Fruit fly (Drosophila melanogaster): Measurements from ENCODE around the gene CG6712.

CG6712 gene

dm6 chr2L:12096396-12096813, at the start of gene CG6712, which contains the start of gene Mt2 (continued):
- TF ChIP-seq tna (GFP tag; IDR thresholded peaks at IDR 0.05; ENCODE audit: partially characterized antibody) (no peak), CG8924 (tag; optimal IDR thresholded peaks at IDR 0.05) (no peak), gsb (GFP tag; IDR thresholded peaks at IDR 0.05) (no peak), CG4820 (GFP tag; optimal IDR thresholded peaks at IDR 0.05) (no peak), croc (GFP tag; conservative IDR thresholded peaks at IDR 0.05) (no peak), CG6272 (GFP tag; IDR thresholded peaks at IDR 0.05) (no peak), Bteb2 (GFP tag; optimal IDR thresholded peaks at IDR 0.05) (no peak), ATbp (GFP tag; optimal IDR thresholded peaks at IDR 0.05) (no peak), br (optimal IDR thresholded peaks at IDR 0.05) (no peak), CG11085 (GFP tag; IDR thresholded peaks at IDR 0.05) (no peak), CG17385 (GFP tag; optimal IDR thresholded peaks at IDR 0.05) (peak; percentile 98), CG11398 (GFP tag; optimal IDR thresholded peaks at IDR 0.05) (no peak), zen2 (GFP tag; IDR thresholded peaks at IDR 0.05; ENCODE audit: partially characterized antibody) (no peak), CG4282 (GFP tag; optimal IDR thresholded peaks at IDR 0.05) (no peak), gfzf (GFP tag; optimal IDR thresholded peaks at IDR 0.05) (peak; percentile 11), pzg (GFP tag; optimal IDR thresholded peaks at IDR 0.05) (peak; percentile 63), amos (GFP tag; IDR thresholded peaks at IDR 0.05; ENCODE audit: partially characterized antibody) (no peak), CG2875 (GFP tag; optimal IDR thresholded peaks at IDR 0.05) (no peak), Bgb (GFP tag; IDR thresholded peaks at IDR 0.05; ENCODE audit: partially characterized antibody) (no peak), pnt (GFP tag; optimal IDR thresholded peaks at IDR 0.05) (no peak), CG12391 (tag; optimal IDR thresholded peaks at IDR 0.05) (no peak), sd (tag; optimal IDR thresholded peaks at IDR 0.05) (peak; percentile 68), CG4617 (GFP tag; optimal IDR thresholded peaks at IDR 0.05; ENCODE audit: borderline replicate concordance) (peak; percentile 44), Ets97D (GFP tag; optimal IDR thresholded peaks at IDR 0.05) (peak; percentile 37), chif (GFP tag; optimal IDR thresholded peaks at IDR 0.05) (no peak), dmrt11E (tag; optimal IDR thresholded peaks at IDR 0.05) (no peak), CG33213 (GFP tag; optimal IDR thresholded peaks at IDR 0.05) (peak; percentile 15), CG10274 (GFP tag; optimal IDR thresholded peaks at IDR 0.05) (no peak), Oaz (GFP tag; IDR thresholded peaks at IDR 0.05) (no peak), usp (GFP tag; optimal IDR thresholded peaks at IDR 0.05) (no peak), mam (GFP tag; optimal IDR thresholded peaks at IDR 0.05) (no peak), cg (GFP tag; optimal IDR thresholded peaks at IDR 0.05) (no peak), CG43689 (GFP tag; IDR thresholded peaks at IDR 0.05) (no peak), CG15479 (GFP tag; optimal IDR thresholded peaks at IDR 0.05) (no peak), CG15514 (GFP tag; optimal IDR thresholded peaks at IDR 0.05) (peak; percentile 8), phol (tag; optimal IDR thresholded peaks at IDR 0.05) (peak; percentile 19), CG8281 (tag; optimal IDR thresholded peaks at IDR 0.05) (no peak), CG17186 (GFP tag; optimal IDR thresholded peaks at IDR 0.05) (no peak), CG6791 (GFP tag; IDR thresholded peaks at IDR 0.05; ENCODE audit: partially characterized antibody) (no peak), CG17912 (GFP tag; optimal IDR thresholded peaks at IDR 0.05) (no peak), CG9932 (GFP tag; IDR thresholded peaks at IDR 0.05) (peak; percentile 22; the same call in 1 of the 2 replicates), CG16813 (GFP tag; IDR thresholded peaks at IDR 0.05; ENCODE audit: partially characterized antibody) (no peak), ap (GFP tag; IDR thresholded peaks at IDR 0.05) (no peak), Myb (GFP tag; optimal IDR thresholded peaks at IDR 0.05) (peak; percentile 4), CG34376 (GFP tag; optimal IDR thresholded peaks at IDR 0.05) (no peak), prd (optimal IDR thresholded peaks at IDR 0.05) (no peak), prd (GFP tag; IDR thresholded peaks at IDR 0.05) (peak; percentile 50), Sox102F (GFP tag; optimal IDR thresholded peaks at IDR 0.05) (no peak), so (GFP tag; IDR thresholded peaks at IDR 0.05) (no peak), dysf (GFP tag; IDR thresholded peaks at IDR 0.05) (0 out of 3 replicates have a peak, but pooled peaks have one; percentile 7), hb (GFP tag; IDR thresholded peaks at IDR 0.05; ENCODE audit: partially characterized antibody) (no peak)

Measured in whole organism, embryonic.